Fruit fly (Drosophila melanogaster) whole organism, embryonic: ENCODE results near the gene RpL14.

Experiments used
- Atf-2 ChIP-seq: fragments of 200-800 bp; sonication (Bioruptor generic); optimal IDR thresholded peaks from 2 replicates; lab custom pipeline; 2016; ENCODE audit warnings: missing biosample characterization, missing genetic modification characterization
- Awh ChIP-seq: fragments of 200-800 bp; sonication (Bioruptor generic); IDR thresholded peaks from 2 replicates; pipeline ENCODE4, ENCODE4 v1.3.6; 2022; ENCODE audit warnings: missing biosample characterization, missing genetic modification characterization
- Bgb ChIP-seq: fragments of 200-800 bp; sonication (Bioruptor generic); IDR thresholded peaks from 2 replicates; pipeline ENCODE4 v1.3.6; 2022; ENCODE audit warnings: missing biosample characterization, missing genetic modification characterization; ENCODE audit not compliant: partially characterized antibody
- Blimp-1 ChIP-seq: fragments of 200-800 bp; sonication (Bioruptor generic); optimal IDR thresholded peaks from 3 replicates; lab custom pipeline; 2018; ENCODE audit warnings: missing biosample characterization, missing genetic modification characterization, mild to moderate bottlenecking, moderate library complexity, missing genetic modification reagents
- CG10979 ChIP-seq: fragments of 200-800 bp; sonication (Bioruptor generic); optimal IDR thresholded peaks from 2 replicates; lab custom pipeline; 2018; ENCODE audit warnings: missing biosample characterization, mild to moderate bottlenecking, missing genetic modification characterization, moderate library complexity
- CG11247 ChIP-seq: fragments of 200-800 bp; sonication (Bioruptor generic); IDR thresholded peaks from 2 replicates; pipeline ENCODE4 v1.3.6; 2022; ENCODE audit warnings: missing biosample characterization, missing genetic modification characterization
- CG11560 ChIP-seq: fragments of 200-800 bp; sonication (Bioruptor generic); IDR thresholded peaks from 3 replicates; pipeline ENCODE4 v1.3.6; 2022; ENCODE audit warnings: missing biosample characterization, missing genetic modification characterization
- CG11695 ChIP-seq: fragments of 200-800 bp; sonication (Bioruptor generic); IDR thresholded peaks from 3 replicates; pipeline ENCODE4 v1.3.6; 2022; ENCODE audit warnings: missing biosample characterization, missing genetic modification characterization
- CG12299 ChIP-seq: fragments of 200-800 bp; sonication (Bioruptor generic); optimal IDR thresholded peaks from 2 replicates; lab custom pipeline; 2018; ENCODE audit warnings: missing biosample characterization, mild to moderate bottlenecking, missing genetic modification characterization
- CG13894 ChIP-seq: fragments of 200-800 bp; sonication (Bioruptor generic); optimal IDR thresholded peaks from 3 replicates; lab custom pipeline; 2018; ENCODE audit warnings: missing biosample characterization, mild to moderate bottlenecking, missing genetic modification characterization, moderate library complexity
- CG14050 ChIP-seq: fragments of 200-800 bp; sonication (Bioruptor generic); IDR thresholded peaks from 3 replicates; pipeline ENCODE4 v1.3.6; 2022; ENCODE audit warnings: missing biosample characterization, missing genetic modification characterization
- CG15011 ChIP-seq: fragments of 200-800 bp; sonication (Bioruptor generic); optimal IDR thresholded peaks from 3 replicates; lab custom pipeline; 2018; ENCODE audit warnings: missing biosample characterization, mild to moderate bottlenecking, missing genetic modification characterization
- CG15269 ChIP-seq: fragments of 200-800 bp; sonication (Bioruptor generic); optimal IDR thresholded peaks from 2 replicates; lab custom pipeline; 2018; ENCODE audit warnings: missing biosample characterization, mild to moderate bottlenecking, missing genetic modification characterization, moderate library complexity
- CG1647 ChIP-seq: fragments of 200-800 bp; sonication (Bioruptor generic); optimal IDR thresholded peaks from 3 replicates; lab custom pipeline; 2016; ENCODE audit warnings: missing biosample characterization, missing genetic modification characterization
- CG2202 ChIP-seq: fragments of 200-800 bp; sonication (Bioruptor generic); optimal IDR thresholded peaks from 2 replicates; lab custom pipeline; 2018; ENCODE audit warnings: missing biosample characterization, mild to moderate bottlenecking, missing genetic modification characterization
- CG30020 ChIP-seq: fragments of 200-800 bp; optimal IDR thresholded peaks from 2 replicates; lab custom pipeline; 2019; ENCODE audit warnings: missing biosample characterization, mild to moderate bottlenecking, missing genetic modification characterization, moderate library complexity
- CG31224 ChIP-seq: fragments of 200-800 bp; sonication (Bioruptor generic); IDR thresholded peaks from 2 replicates; pipeline ENCODE4 v1.3.6; 2022; ENCODE audit warnings: missing biosample characterization, missing genetic modification characterization
- CG3281 ChIP-seq: fragments of 200-800 bp; sonication (Bioruptor generic); optimal IDR thresholded peaks from 3 replicates; lab custom pipeline; 2017; ENCODE audit warnings: missing biosample characterization, mild to moderate bottlenecking, missing genetic modification characterization
- CG3838 ChIP-seq: fragments of 200-800 bp; sonication (Bioruptor generic); optimal IDR thresholded peaks from 3 replicates; lab custom pipeline; 2016; ENCODE audit warnings: missing biosample characterization, missing genetic modification characterization
- CG4404 ChIP-seq: fragments of 200-800 bp; sonication (Bioruptor generic); IDR thresholded peaks from 2 replicates; pipeline ENCODE4 v1.3.6; 2022; ENCODE audit warnings: missing biosample characterization, missing genetic modification characterization
- CG4820 ChIP-seq: fragments of 200-800 bp; sonication (Bioruptor generic); optimal IDR thresholded peaks from 3 replicates; lab custom pipeline; 2016; ENCODE audit warnings: missing biosample characterization, missing genetic modification characterization
- CG5953 ChIP-seq: fragments of 200-800 bp; sonication (Bioruptor generic); IDR thresholded peaks from 2 replicates; pipeline ENCODE4 v1.3.6; 2022; ENCODE audit warnings: missing biosample characterization, missing genetic modification characterization
- CG6254 ChIP-seq: fragments of 200-800 bp; sonication (Bioruptor generic); optimal IDR thresholded peaks from 3 replicates; lab custom pipeline; 2017; ENCODE audit warnings: mild to moderate bottlenecking, missing biosample characterization, missing genetic modification reagents, missing genetic modification characterization
- CG7271 ChIP-seq: fragments of 200-800 bp; sonication (Bioruptor generic); optimal IDR thresholded peaks from 2 replicates; lab custom pipeline; 2018; ENCODE audit warnings: missing biosample characterization, mild to moderate bottlenecking, missing genetic modification characterization, moderate library complexity
- Gug ChIP-seq: fragments of 200-800 bp; sonication (Bioruptor generic); IDR thresholded peaks from 4 replicates; pipeline ENCODE4 v1.3.6; 2022; ENCODE audit warnings: missing biosample characterization, missing genetic modification characterization
- HHEX ChIP-seq: fragments of 200-800 bp; sonication (Bioruptor generic); optimal IDR thresholded peaks from 3 replicates; lab custom pipeline; 2017; ENCODE audit warnings: missing biosample characterization, mild to moderate bottlenecking, missing genetic modification characterization, missing genetic modification reagents
- Hr3 ChIP-seq: fragments of 200-800 bp; sonication (Bioruptor generic); optimal IDR thresholded peaks from 3 replicates; lab custom pipeline; 2016; ENCODE audit warnings: missing biosample characterization, missing genetic modification characterization
- Hr78 ChIP-seq, 2 experiments: fragments of 200-800 bp in 1 of 2; fragments of >200 bp in 1 of 2; sonication (Bioruptor generic) in 1 of 2; optimal IDR thresholded peaks; 2 replicates each; lab custom pipeline; 2017 to 2019; ENCODE audit warnings: missing biosample characterization in 2 of 2, missing genetic modification characterization in 2 of 2, mild to moderate bottlenecking in 1 of 2, moderate library complexity in 1 of 2
- Lhr ChIP-seq: fragments of 200-800 bp; sonication (Bioruptor generic); optimal IDR thresholded peaks from 3 replicates; lab custom pipeline; 2017; ENCODE audit warnings: mild to moderate bottlenecking, missing biosample characterization, missing genetic modification reagents, missing genetic modification characterization
- Myb ChIP-seq: fragments of 200-800 bp; sonication (Bioruptor generic); optimal IDR thresholded peaks from 2 replicates; lab custom pipeline; 2016; ENCODE audit warnings: missing biosample characterization, missing genetic modification characterization
- Nf-YA ChIP-seq: fragments of 200-800 bp; sonication (Bioruptor generic); IDR thresholded peaks from 2 replicates; pipeline ENCODE4 v1.3.6; 2022; ENCODE audit warnings: missing biosample characterization, missing genetic modification characterization
- PHDP ChIP-seq: fragments of 200-800 bp; sonication (Bioruptor generic); optimal IDR thresholded peaks from 3 replicates; lab custom pipeline; 2018; ENCODE audit warnings: missing biosample characterization, mild to moderate bottlenecking, missing genetic modification characterization, moderate library complexity
- ase ChIP-seq: fragments of 200-800 bp; sonication (Bioruptor generic); IDR thresholded peaks from 3 replicates; pipeline ENCODE4 v1.3.6; 2022; ENCODE audit warnings: missing biosample characterization, missing genetic modification characterization
- cad ChIP-seq: fragments of >200 bp; optimal IDR thresholded peaks from 2 replicates; lab custom pipeline; 2017; ENCODE audit warnings: missing biosample characterization, missing genetic modification characterization
- crp ChIP-seq, 2 experiments: fragments of 200-800 bp; sonication (Bioruptor generic); optimal IDR thresholded peaks; 2 replicates in 1 of 2; 3 replicates in 1 of 2; lab custom pipeline; 2017; ENCODE audit warnings: missing biosample characterization in 2 of 2, missing genetic modification characterization in 2 of 2, mild to moderate bottlenecking in 1 of 2, moderate library complexity in 1 of 2
- dm ChIP-seq: fragments of 200-800 bp; sonication (Bioruptor generic); optimal IDR thresholded peaks from 3 replicates; lab custom pipeline; 2016; ENCODE audit warnings: missing biosample characterization, missing genetic modification characterization
- gro ChIP-seq: fragments of 200-800 bp; sonication (Bioruptor generic); optimal IDR thresholded peaks from 2 replicates; lab custom pipeline; 2016; ENCODE audit warnings: missing biosample characterization, missing genetic modification characterization
- gt ChIP-seq: fragments of 200-800 bp; sonication (Bioruptor generic); IDR thresholded peaks from 2 replicates; pipeline ENCODE4 v1.3.6; 2022; ENCODE audit warnings: missing biosample characterization, missing genetic modification characterization
- ham ChIP-seq: fragments of 200-800 bp; sonication (Bioruptor generic); IDR thresholded peaks from 2 replicates; pipeline ENCODE4 v1.3.6; 2022; ENCODE audit warnings: missing biosample characterization, missing genetic modification characterization
- hkb ChIP-seq, 2 experiments: fragments of 200-800 bp in 1 of 2; fragments of >200 bp in 1 of 2; sonication (Bioruptor generic) in 1 of 2; IDR thresholded peaks in 1 of 2; optimal IDR thresholded peaks in 1 of 2; 2 replicates each; pipeline versions ENCODE4 v1.3.6 to Lab custom; 2017 to 2022; ENCODE audit warnings: missing biosample characterization in 1 of 2, missing genetic modification characterization in 1 of 2
- lola ChIP-seq, 3 experiments: fragments of >200 bp in 2 of 3; fragments of 200-800 bp in 1 of 3; sonication (Bioruptor generic) in 1 of 3; optimal IDR thresholded peaks; 2 replicates each; lab custom pipeline; 2017 to 2019; ENCODE audit warnings: missing biosample characterization in 3 of 3, missing genetic modification characterization in 3 of 3, mild to moderate bottlenecking in 1 of 3, moderate library complexity in 1 of 3
- pan ChIP-seq, 4 experiments: fragments of >200 bp in 3 of 4; fragments of 200-800 bp in 1 of 4; sonication (Bioruptor generic) in 1 of 4; optimal IDR thresholded peaks in 3 of 4; IDR thresholded peaks in 1 of 4; 2 replicates each; pipeline versions ENCODE4 v1.3.6 to Lab custom; 2017 to 2022; ENCODE audit warnings: missing biosample characterization in 2 of 4, missing genetic modification characterization in 2 of 4, mixed read lengths in 1 of 4
- salm ChIP-seq: fragments of 200-800 bp; sonication (Bioruptor generic); optimal IDR thresholded peaks from 2 replicates; lab custom pipeline; 2018; ENCODE audit warnings: missing biosample characterization, mild to moderate bottlenecking, missing genetic modification characterization
- sim ChIP-seq: fragments of 200-800 bp; sonication (Bioruptor generic); IDR thresholded peaks from 2 replicates; pipeline ENCODE4 v1.3.6; 2022; ENCODE audit warnings: missing biosample characterization, missing genetic modification characterization
- tll ChIP-seq, 2 experiments: fragments of 200-800 bp in 1 of 2; fragments of >200 bp in 1 of 2; sonication (Bioruptor generic) in 1 of 2; optimal IDR thresholded peaks; 2 replicates each; lab custom pipeline; 2017 to 2019; ENCODE audit warnings: missing biosample characterization in 2 of 2, missing genetic modification characterization in 2 of 2, mild to moderate bottlenecking in 1 of 2, moderate library complexity in 1 of 2
- tup ChIP-seq: fragments of 200-800 bp; sonication (Bioruptor generic); optimal IDR thresholded peaks from 2 replicates; lab custom pipeline; 2016; ENCODE audit warnings: missing biosample characterization, mild to moderate bottlenecking, missing genetic modification characterization, moderate library complexity
- twi ChIP-seq: fragments of 200-800 bp; optimal IDR thresholded peaks from 2 replicates; lab custom pipeline; 2019; ENCODE audit warnings: missing biosample characterization, mild to moderate bottlenecking, missing genetic modification characterization, moderate library complexity

Gene RpL14

DNA sequence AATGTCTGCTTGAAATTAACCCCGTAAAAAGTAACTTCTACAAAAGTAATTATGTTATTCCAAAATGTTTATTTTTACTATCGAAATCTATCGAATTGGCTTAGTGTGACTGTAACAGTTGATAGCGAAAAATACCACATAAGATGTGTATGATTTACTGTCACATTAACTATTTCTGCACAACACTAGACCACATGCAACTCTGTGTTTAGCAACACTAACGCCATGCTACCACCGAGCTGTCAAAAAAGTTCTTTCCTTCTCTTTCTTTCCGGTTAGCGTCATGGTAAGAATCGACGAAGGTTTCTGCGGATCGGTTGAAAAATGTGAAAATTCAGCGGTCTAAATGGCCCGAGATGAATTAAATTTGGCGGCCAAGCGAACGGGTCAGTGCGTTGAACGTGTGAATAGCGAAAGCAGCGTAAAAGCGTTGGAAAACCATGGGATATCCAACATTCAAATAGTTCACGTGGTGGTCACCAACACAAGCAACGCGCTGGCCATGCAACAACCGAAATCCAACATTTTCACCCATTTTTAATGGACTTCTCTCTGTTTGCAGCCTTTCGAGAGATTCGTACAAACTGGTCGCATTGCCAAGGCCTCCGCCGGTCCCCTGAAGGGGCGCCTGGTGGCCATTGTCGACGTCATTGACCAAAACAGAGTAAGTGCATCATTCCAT is at the start of gene RpL14, which contains the start of gene Nelf-E (continued):
- TF ChIP-seq ham: peak; percentile 84
- TF ChIP-seq CG2202 (tag; lab: Kevin White, UChicago): peak; percentile 93
- peak; percentile 96 for TF ChIP-seq CG11247
- peak; percentile 96 for TF ChIP-seq Lhr
- TF ChIP-seq CG15011: peak; percentile 94
- TF ChIP-seq pan (optimal IDR thresholded peaks at IDR 0.05; lab: Kevin White, UChicago): no peak
- TF ChIP-seq pan (GFP tag; optimal IDR thresholded peaks at IDR 0.05 in 1 of 2, IDR thresholded peaks at IDR 0.05 in 1 of 2): peak in 1 of 2 experiments; percentile 95
- peak; percentile 99 for TF ChIP-seq CG7271 (tag; lab: Kevin White, UChicago)
- TF ChIP-seq CG4820 (GFP tag; lab: Kevin White, UChicago): peak; percentile 87
- peak; percentile 86 for TF ChIP-seq sim (GFP tag; lab: Robert Waterston, UW)
- peak; percentile 85 for TF ChIP-seq Hr3 (GFP tag; lab: Kevin White, UChicago)
- TF ChIP-seq CG14050 (GFP tag; lab: Robert Waterston, UW): peak; percentile 89
- TF ChIP-seq CG30020 (tag; lab: Kevin White, UChicago): peak; percentile 83
- TF ChIP-seq Awh: peak; percentile 91
- TF ChIP-seq Gug (GFP tag; lab: Robert Waterston, UW): peak; percentile 62; the same call in 3 of the 4 replicates
- TF ChIP-seq cad: no peak
- peak; percentile 87 for TF ChIP-seq Myb (GFP tag; lab: Kevin White, UChicago)
- peak; percentile 88 for TF ChIP-seq CG5953 (GFP tag; lab: Robert Waterston, UW)
- peak; percentile 51; the same call in 2 of the 3 replicates for TF ChIP-seq CG11560 (tag; lab: Robert Waterston, UW)
- peak; percentile 88 for TF ChIP-seq Nf-YA
- peak; percentile 95 for TF ChIP-seq PHDP (tag; lab: Kevin White, UChicago)
- TF ChIP-seq CG15269 (tag; lab: Kevin White, UChicago): peak; percentile 89
- TF ChIP-seq hkb (optimal IDR thresholded peaks at IDR 0.05; lab: Kevin White, UChicago): no peak
- peak; percentile 91 for TF ChIP-seq hkb (GFP tag; IDR thresholded peaks at IDR 0.05; lab: Robert Waterston, UW)
- peak; percentile 97 for TF ChIP-seq CG3281 (GFP tag; lab: Kevin White, UChicago)
- peak; percentile 95 for TF ChIP-seq CG13894 (tag; lab: Kevin White, UChicago)
- peak; percentile 88 for TF ChIP-seq CG6254 (GFP tag; lab: Kevin White, UChicago)
- TF ChIP-seq CG31224 (GFP tag; lab: Robert Waterston, UW): peak; percentile 86
- peak; percentile 86 for TF ChIP-seq CG10979 (tag; lab: Kevin White, UChicago)
- TF ChIP-seq lola (GFP tag; optimal IDR thresholded peaks at IDR 0.05; lab: Kevin White, UChicago): peak in 1 of 3 experiments; percentile 72
- TF ChIP-seq Hr78 (GFP tag; optimal IDR thresholded peaks at IDR 0.05; lab: Kevin White, UChicago): no peak
- peak in 1 of 2 experiments; percentile 64 for TF ChIP-seq tll (GFP tag; optimal IDR thresholded peaks at IDR 0.05; lab: Kevin White, UChicago)
- peak; percentile 90 for TF ChIP-seq CG12299 (tag; lab: Kevin White, UChicago)
- peak; percentile 79 for TF ChIP-seq Blimp-1 (GFP tag; lab: Kevin White, UChicago)
- TF ChIP-seq Bgb: peak; percentile 61; the same call in 1 of the 2 replicates
- TF ChIP-seq gro (GFP tag; lab: Kevin White, UChicago): peak; percentile 97
- TF ChIP-seq gt (GFP tag; lab: Robert Waterston, UW): peak; percentile 74
- peak; percentile 86 for TF ChIP-seq Atf-2 (GFP tag; lab: Kevin White, UChicago)
- peak; percentile 89 for TF ChIP-seq ase (GFP tag; lab: Robert Waterston, UW)
- TF ChIP-seq HHEX: peak; percentile 98
- TF ChIP-seq CG3838 (GFP tag; lab: Kevin White, UChicago): peak; percentile 86
- peak; percentile 82 for TF ChIP-seq CG11695 (GFP tag; lab: Robert Waterston, UW)
- TF ChIP-seq dm (GFP tag; lab: Kevin White, UChicago): peak; percentile 100
- TF ChIP-seq crp (GFP tag; optimal IDR thresholded peaks at IDR 0.05; lab: Kevin White, UChicago): peak in 1 of 2 experiments; percentile 74
- TF ChIP-seq tup (GFP tag; lab: Kevin White, UChicago): peak; percentile 89
- TF ChIP-seq salm (tag; lab: Kevin White, UChicago): peak; percentile 89
- TF ChIP-seq CG1647 (GFP tag; lab: Kevin White, UChicago): peak; percentile 91
- peak; percentile 86 for TF ChIP-seq twi (tag; lab: Kevin White, UChicago)
- TF ChIP-seq CG4404 (GFP tag; lab: Robert Waterston, UW): peak; percentile 73
